Worm (Caenorhabditis elegans) whole organism, L4 larva: Measurements from ENCODE around the gene Y7A5A.7.

Source experiments
- F26F4.8 ChIP-seq: fragments of 200-800 bp; sonication (Bioruptor generic); conservative IDR thresholded peaks from 2 replicates; pipeline ENCODE4 v1.3.6; 2022; ENCODE audit warnings: missing genetic modification characterization, missing compliant biosample characterization
- F37D6.2 ChIP-seq: sonication (generic microtip); optimal IDR thresholded peaks from 2 replicates; lab custom pipeline; 2016; ENCODE audit warnings: mild to moderate bottlenecking, missing genetic modification characterization, missing compliant biosample characterization
- F44E2.7 ChIP-seq: fragments of 200-800 bp; sonication (Bioruptor generic); IDR thresholded peaks from 2 replicates; pipeline ENCODE4 v2.1.2; 2022; ENCODE audit warnings: missing genetic modification characterization, missing compliant biosample characterization
- F49E8.2 ChIP-seq: sonication (generic microtip); optimal IDR thresholded peaks from 2 replicates; lab custom pipeline; 2016; ENCODE audit warnings: missing compliant biosample characterization, mild to moderate bottlenecking, missing genetic modification characterization, borderline replicate concordance
- R02D3.7 ChIP-seq: fragments of 150-350 bp; sonication (generic microtip); optimal IDR thresholded peaks from 3 replicates; lab custom pipeline; 2014; ENCODE audit warnings: missing biosample characterization, missing genetic modification characterization
- T20F7.1 ChIP-seq: fragments of 200-800 bp; sonication (Bioruptor generic); optimal IDR thresholded peaks from 2 replicates; lab custom pipeline; 2018; ENCODE audit warnings: mild to moderate bottlenecking, missing genetic modification characterization, missing compliant biosample characterization
- T26A8.4 ChIP-seq: fragments of 200-800 bp; sonication (Bioruptor generic); IDR thresholded peaks from 2 replicates; pipeline ENCODE4 v1.3.6; 2022; ENCODE audit warnings: missing genetic modification characterization, missing compliant biosample characterization
- Y48G9A.11 ChIP-seq: fragments of 200-800 bp; sonication (Bioruptor generic); IDR thresholded peaks from 2 replicates; pipeline ENCODE4 v1.3.6; 2022; ENCODE audit warnings: missing genetic modification reagents, missing genetic modification characterization, missing compliant biosample characterization
- Y5F2A.4 ChIP-seq: fragments of 200-800 bp; sonication (Bioruptor generic); optimal IDR thresholded peaks from 2 replicates; lab custom pipeline; 2018; ENCODE audit warnings: mild to moderate bottlenecking, missing genetic modification characterization, missing compliant biosample characterization
- ZK337.2 ChIP-seq: fragments of 200-800 bp; sonication (Bioruptor generic); IDR thresholded peaks from 2 replicates; pipeline ENCODE4 v1.3.6; 2022; ENCODE audit warnings: missing genetic modification reagents, missing genetic modification characterization, missing compliant biosample characterization
- aha-1 ChIP-seq: fragments of 150-350 bp; peaks from one replicate; lab custom pipeline; 2014; ENCODE audit warnings: missing biosample characterization, missing genetic modification characterization
- aly-2 ChIP-seq: sonication (generic microtip); optimal IDR thresholded peaks from 2 replicates; lab custom pipeline; 2018; ENCODE audit warnings: missing biosample characterization, missing genetic modification characterization
- ama-1 ChIP-seq: fragments of 150-350 bp; optimal IDR thresholded peaks from 2 replicates; lab custom pipeline; 2014; ENCODE audit warnings: inconsistent platforms, mixed read lengths
- attf-4 ChIP-seq: sonication (generic microtip); optimal IDR thresholded peaks from 3 replicates; lab custom pipeline; 2017; ENCODE audit warnings: missing biosample characterization, missing genetic modification characterization
- ceh-20 ChIP-seq: fragments of 200-800 bp; sonication (Bioruptor generic); IDR thresholded peaks from 2 replicates; pipeline ENCODE4 v1.3.6; 2022; ENCODE audit warnings: missing genetic modification reagents, missing genetic modification characterization, missing compliant biosample characterization
- ceh-32 ChIP-seq: sonication (generic microtip); optimal IDR thresholded peaks from 2 replicates; lab custom pipeline; 2016; ENCODE audit warnings: mild to moderate bottlenecking, missing genetic modification characterization, missing compliant biosample characterization; ENCODE audit not compliant: poor library complexity
- ceh-44 ChIP-seq: fragments of 200-800 bp; sonication (Bioruptor generic); IDR thresholded peaks from 2 replicates; pipeline ENCODE4 v1.3.6; 2022; ENCODE audit warnings: missing genetic modification reagents, missing genetic modification characterization, missing compliant biosample characterization
- ces-1 ChIP-seq: fragments of 150-350 bp; sonication (generic microtip); optimal IDR thresholded peaks from 4 replicates; lab custom pipeline; 2014; ENCODE audit warnings: missing biosample characterization, missing genetic modification reagents, missing genetic modification characterization
- cey-2 ChIP-seq: sonication (generic microtip); optimal IDR thresholded peaks from 3 replicates; lab custom pipeline; 2017; ENCODE audit warnings: missing genetic modification characterization, mild to moderate bottlenecking, missing compliant biosample characterization, antibody characterized with exemption, borderline replicate concordance; ENCODE audit not compliant: insufficient read depth
- daf-12 ChIP-seq: fragments of 150-350 bp; optimal IDR thresholded peaks from 2 replicates; lab custom pipeline; 2014; ENCODE audit warnings: missing biosample characterization, missing genetic modification reagents, missing genetic modification characterization
- daf-19 ChIP-seq: fragments of 200-800 bp; sonication (Bioruptor generic); conservative IDR thresholded peaks from 2 replicates; pipeline ENCODE4 v1.3.6; 2022; ENCODE audit warnings: missing genetic modification characterization, missing compliant biosample characterization
- daf-8 ChIP-seq: fragments of 200-800 bp; sonication (Bioruptor generic); IDR thresholded peaks from 2 replicates; pipeline ENCODE4 v1.3.6; 2022; ENCODE audit warnings: missing genetic modification characterization, missing compliant biosample characterization
- dmd-8 ChIP-seq: fragments of 200-800 bp; sonication (Bioruptor generic); IDR thresholded peaks from 2 replicates; pipeline ENCODE4 v1.3.6; 2022; ENCODE audit warnings: missing genetic modification characterization, missing compliant biosample characterization
- dpl-1 ChIP-seq: fragments of 150-350 bp; optimal IDR thresholded peaks from 2 replicates; lab custom pipeline; 2014; ENCODE audit warnings: missing biosample characterization, missing genetic modification reagents, missing genetic modification characterization
- egl-43 ChIP-seq: fragments of 200-800 bp; sonication (Bioruptor generic); IDR thresholded peaks from 2 replicates; pipeline ENCODE4 v1.3.6; 2022; ENCODE audit warnings: missing genetic modification reagents, missing genetic modification characterization, missing compliant biosample characterization
- fkh-10 ChIP-seq: fragments of 150-350 bp; optimal IDR thresholded peaks from 2 replicates; lab custom pipeline; 2014; ENCODE audit warnings: missing biosample characterization, missing genetic modification reagents, missing genetic modification characterization
- hmg-1.1 ChIP-seq: fragments of 200-800 bp; sonication (Bioruptor generic); IDR thresholded peaks from 2 replicates; pipeline ENCODE4 v1.3.6; 2022; ENCODE audit warnings: missing genetic modification reagents, missing genetic modification characterization, missing compliant biosample characterization
- lim-7 ChIP-seq: fragments of 200-800 bp; sonication (Bioruptor generic); IDR thresholded peaks from 2 replicates; pipeline ENCODE4 v1.3.6; 2022; ENCODE audit warnings: missing genetic modification characterization, missing compliant biosample characterization
- lin-13 ChIP-seq: fragments of 150-350 bp; optimal IDR thresholded peaks from 2 replicates; lab custom pipeline; 2014; ENCODE audit warnings: missing biosample characterization, missing genetic modification reagents, missing genetic modification characterization
- lin-15B ChIP-seq: fragments of 150-350 bp; sonication (generic microtip); optimal IDR thresholded peaks from 3 replicates; lab custom pipeline; 2014; ENCODE audit warnings: missing biosample characterization, missing genetic modification characterization
- lin-38 ChIP-seq: fragments of 200-800 bp; sonication (Bioruptor generic); IDR thresholded peaks from 2 replicates; pipeline ENCODE4 v1.3.6; 2022; ENCODE audit warnings: missing genetic modification reagents, missing genetic modification characterization, missing compliant biosample characterization
- lin-39 ChIP-seq: fragments of 150-350 bp; optimal IDR thresholded peaks from 2 replicates; lab custom pipeline; 2014; ENCODE audit warnings: missing biosample characterization, missing genetic modification reagents, missing genetic modification characterization
- madf-5 ChIP-seq, 2 experiments: fragments of 200-800 bp; sonication (Bioruptor generic); IDR thresholded peaks; 2 replicates each; pipeline ENCODE4 v1.3.6; 2022; ENCODE audit warnings: missing compliant biosample characterization in 2 of 2, missing genetic modification characterization in 2 of 2
- madf-9 ChIP-seq: fragments of 200-800 bp; sonication (Bioruptor generic); conservative IDR thresholded peaks from 2 replicates; pipeline ENCODE4 v1.3.6; 2022; ENCODE audit warnings: missing genetic modification reagents, missing genetic modification characterization, missing compliant biosample characterization
- mxl-2 ChIP-seq: fragments of 200-800 bp; sonication (Bioruptor generic); conservative IDR thresholded peaks from 2 replicates; pipeline ENCODE4 v1.3.6; 2022; ENCODE audit warnings: missing genetic modification reagents, missing genetic modification characterization, missing compliant biosample characterization
- mxl-3 ChIP-seq: fragments of 200-800 bp; sonication (Bioruptor generic); optimal IDR thresholded peaks from 2 replicates; lab custom pipeline; 2018; ENCODE audit warnings: mild to moderate bottlenecking, missing genetic modification characterization, missing compliant biosample characterization
- nhr-237 ChIP-seq: sonication (generic microtip); optimal IDR thresholded peaks from 2 replicates; lab custom pipeline; 2017; ENCODE audit warnings: missing biosample characterization, missing genetic modification characterization
- nhr-25 ChIP-seq: sonication (generic microtip); optimal IDR thresholded peaks from 2 replicates; lab custom pipeline; 2017; ENCODE audit warnings: missing genetic modification characterization, mild to moderate bottlenecking, missing compliant biosample characterization, antibody characterized with exemption, moderate library complexity, borderline replicate concordance; ENCODE audit not compliant: insufficient read depth
- nhr-28 ChIP-seq: fragments of 150-350 bp; optimal IDR thresholded peaks from 2 replicates; lab custom pipeline; 2014; ENCODE audit warnings: missing biosample characterization, missing genetic modification characterization
- nhr-41 ChIP-seq: fragments of 200-800 bp; sonication (Bioruptor generic); IDR thresholded peaks from 2 replicates; pipeline ENCODE4 v1.3.6; 2022; ENCODE audit warnings: missing genetic modification reagents, missing genetic modification characterization, missing compliant biosample characterization
- nhr-42 ChIP-seq: fragments of 200-800 bp; sonication (Bioruptor generic); IDR thresholded peaks from 2 replicates; pipeline ENCODE4 v1.3.6; 2022; ENCODE audit warnings: missing genetic modification characterization, missing compliant biosample characterization
- nhr-77 ChIP-seq: fragments of 150-350 bp; optimal IDR thresholded peaks from 2 replicates; lab custom pipeline; 2014; ENCODE audit warnings: missing biosample characterization, missing genetic modification characterization
- php-3 ChIP-seq: fragments of 200-800 bp; sonication (Bioruptor generic); IDR thresholded peaks from 2 replicates; pipeline ENCODE4 v1.3.6; 2022; ENCODE audit warnings: missing genetic modification reagents, missing genetic modification characterization, missing compliant biosample characterization
- pqm-1 ChIP-seq: sonication (generic microtip); optimal IDR thresholded peaks from 2 replicates; lab custom pipeline; 2017; ENCODE audit warnings: missing biosample characterization, missing genetic modification characterization
- rbr-2 ChIP-seq: sonication (generic microtip); optimal IDR thresholded peaks from 2 replicates; lab custom pipeline; 2016; ENCODE audit warnings: missing genotype, missing genetic modification characterization, missing compliant biosample characterization
- sdz-12 ChIP-seq: fragments of 200-800 bp; sonication (Bioruptor generic); optimal IDR thresholded peaks from 2 replicates; lab custom pipeline; 2018; ENCODE audit warnings: mild to moderate bottlenecking, missing genetic modification characterization, missing compliant biosample characterization
- set-16 ChIP-seq: fragments of 200-800 bp; sonication (Bioruptor generic); IDR thresholded peaks from 2 replicates; pipeline ENCODE4 v1.3.6; 2022; ENCODE audit warnings: missing genetic modification reagents, missing genetic modification characterization, missing compliant biosample characterization
- snpc-1.2 ChIP-seq: fragments of 200-800 bp; sonication (Bioruptor generic); IDR thresholded peaks from 2 replicates; pipeline ENCODE4 v1.3.6; 2022; ENCODE audit warnings: missing genetic modification reagents, missing genetic modification characterization, missing compliant biosample characterization
- spr-3 ChIP-seq: fragments of 200-800 bp; sonication (Bioruptor generic); optimal IDR thresholded peaks from 2 replicates; lab custom pipeline; 2018; ENCODE audit warnings: mild to moderate bottlenecking, missing genetic modification characterization, missing compliant biosample characterization
- tra-1 ChIP-seq: fragments of 200-800 bp; sonication (Bioruptor generic); IDR thresholded peaks from 2 replicates; pipeline ENCODE4 v1.3.6; 2022; ENCODE audit warnings: missing genetic modification reagents, missing genetic modification characterization, missing compliant biosample characterization
- zag-1 ChIP-seq: fragments of 150-350 bp; optimal IDR thresholded peaks from 2 replicates; lab custom pipeline; 2014; ENCODE audit warnings: missing biosample characterization, missing genetic modification characterization
- ztf-11 ChIP-seq: fragments of 150-350 bp; optimal IDR thresholded peaks from 2 replicates; lab custom pipeline; 2014; ENCODE audit warnings: missing biosample characterization, missing genetic modification characterization

The Y7A5A.7 gene

DNA sequence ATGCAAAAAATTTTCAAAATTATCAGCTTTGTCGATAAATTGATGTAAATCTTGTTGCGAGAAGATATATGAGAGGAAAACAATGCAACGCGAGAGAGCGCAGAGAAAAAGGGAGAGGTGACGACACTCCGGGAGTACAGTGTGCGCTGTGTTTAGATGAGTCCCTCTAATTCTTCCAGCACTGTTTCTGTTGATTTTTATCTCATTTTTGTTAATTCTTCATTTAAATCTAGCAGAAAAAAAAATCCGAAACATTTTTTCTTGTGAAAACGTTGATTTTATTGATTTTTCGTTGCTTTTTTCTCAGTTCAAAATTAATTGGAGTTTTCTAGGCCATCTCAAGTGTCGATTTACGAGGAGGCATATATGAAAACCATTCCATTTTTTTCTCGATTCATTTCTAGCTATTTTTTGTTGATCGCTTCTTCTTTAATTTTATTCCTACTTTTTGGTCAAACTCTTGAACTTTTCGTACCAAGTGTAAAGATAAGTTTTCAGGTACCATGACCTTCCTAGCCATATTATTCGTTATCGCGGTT lies 45.5 kb upstream of the Y7A5A.7 start, which contains the start of gene acl-1 (continued):
- TF ChIP-seq tra-1 = no peak
- no peak for TF ChIP-seq lim-7
- TF ChIP-seq zag-1 (tag; lab: Kevin White, UChicago) = no peak
- TF ChIP-seq set-16 (GFP tag; lab: Robert Waterston, UW) = no peak
- TF ChIP-seq aha-1 (tag; lab: Kevin White, UChicago) = peak; percentile 92
- TF ChIP-seq mxl-3 = peak; percentile 26
- no peak for TF ChIP-seq Y5F2A.4 (GFP tag; lab: Kevin White, UChicago)
- peak; percentile 73 for TF ChIP-seq fkh-10 (GFP tag; lab: Kevin White, UChicago)
- TF ChIP-seq daf-12 (tag; lab: Kevin White, UChicago) = no peak
- TF ChIP-seq ceh-20 (GFP tag; lab: Robert Waterston, UW) = 0 out of 2 replicates have a peak, but pooled peaks have one; percentile 18
- peak; percentile 47; the same call in 1 of the 2 replicates for TF ChIP-seq T26A8.4 (GFP tag; lab: Robert Waterston, UW)
- TF ChIP-seq nhr-25 = peak; percentile 36
- no peak for TF ChIP-seq madf-5 (GFP tag; IDR thresholded peaks at IDR 0.05; lab: Robert Waterston, UW)
- no peak for TF ChIP-seq F49E8.2 (tag; lab: Kevin White, UChicago)
- TF ChIP-seq ceh-32 (tag; lab: Kevin White, UChicago) = no peak
- TF ChIP-seq mxl-2 (GFP tag; lab: Robert Waterston, UW) = no peak
- no peak for TF ChIP-seq pqm-1
- no peak for TF ChIP-seq F44E2.7 (GFP tag; lab: Robert Waterston, UW)
- no peak for TF ChIP-seq snpc-1.2 (GFP tag; lab: Robert Waterston, UW)
- peak; percentile 99 for TF ChIP-seq T20F7.1 (GFP tag; lab: Kevin White, UChicago)
- no peak for TF ChIP-seq sdz-12
- TF ChIP-seq daf-19 (GFP tag; lab: Robert Waterston, UW) = no peak
- TF ChIP-seq rbr-2 (tag; lab: Kevin White, UChicago) = peak; percentile 84
- peak; percentile 53 for TF ChIP-seq lin-38
- TF ChIP-seq egl-43 = no peak
- no peak for TF ChIP-seq dmd-8 (GFP tag; lab: Robert Waterston, UW)
- no peak for TF ChIP-seq attf-4
- TF ChIP-seq ces-1 (GFP tag; lab: Kevin White, UChicago) = no peak
- TF ChIP-seq nhr-237 (tag; lab: Kevin White, UChicago) = no peak
- no peak for TF ChIP-seq daf-8 (GFP tag; lab: Robert Waterston, UW)
- TF ChIP-seq hmg-1.1 = peak; percentile 75
- peak; percentile 51 for TF ChIP-seq dpl-1 (GFP tag; lab: Kevin White, UChicago)
- TF ChIP-seq cey-2 (tag; lab: Kevin White, UChicago) = no peak
- no peak for TF ChIP-seq nhr-41 (GFP tag; lab: Robert Waterston, UW)
- TF ChIP-seq lin-13 (GFP tag; lab: Kevin White, UChicago) = peak; percentile 14
- peak; percentile 76 for TF ChIP-seq F37D6.2
- peak; percentile 47 for TF ChIP-seq lin-15B (tag; lab: Kevin White, UChicago)
- TF ChIP-seq ama-1 (lab: Kevin White, UChicago) = no peak
- TF ChIP-seq Y48G9A.11 (GFP tag; lab: Robert Waterston, UW) = no peak
- no peak for TF ChIP-seq php-3 (GFP tag; lab: Robert Waterston, UW)
- TF ChIP-seq ZK337.2 (GFP tag; lab: Robert Waterston, UW) = no peak
- TF ChIP-seq nhr-28 (tag; lab: Kevin White, UChicago) = peak; percentile 18
- peak; percentile 11 for TF ChIP-seq nhr-77 (tag; lab: Kevin White, UChicago)
- no peak for TF ChIP-seq aly-2 (tag; lab: Kevin White, UChicago)
- peak; percentile 43 for TF ChIP-seq spr-3
- TF ChIP-seq nhr-42 (GFP tag; lab: Robert Waterston, UW) = no peak
- TF ChIP-seq F26F4.8 (GFP tag; lab: Robert Waterston, UW) = no peak
- TF ChIP-seq lin-39 (tag; lab: Kevin White, UChicago) = no peak
- TF ChIP-seq R02D3.7 (tag; lab: Kevin White, UChicago) = peak; percentile 79
- TF ChIP-seq madf-9 (GFP tag; lab: Robert Waterston, UW) = 0 out of 2 replicates have a peak, but pooled peaks have one; percentile 33
- TF ChIP-seq ceh-44 (GFP tag; lab: Robert Waterston, UW) = no peak
- TF ChIP-seq ztf-11 = no peak
